Fruit fly (Drosophila melanogaster): Measurements from ENCODE around the gene CG11696.

The CG11696 gene

DNA sequence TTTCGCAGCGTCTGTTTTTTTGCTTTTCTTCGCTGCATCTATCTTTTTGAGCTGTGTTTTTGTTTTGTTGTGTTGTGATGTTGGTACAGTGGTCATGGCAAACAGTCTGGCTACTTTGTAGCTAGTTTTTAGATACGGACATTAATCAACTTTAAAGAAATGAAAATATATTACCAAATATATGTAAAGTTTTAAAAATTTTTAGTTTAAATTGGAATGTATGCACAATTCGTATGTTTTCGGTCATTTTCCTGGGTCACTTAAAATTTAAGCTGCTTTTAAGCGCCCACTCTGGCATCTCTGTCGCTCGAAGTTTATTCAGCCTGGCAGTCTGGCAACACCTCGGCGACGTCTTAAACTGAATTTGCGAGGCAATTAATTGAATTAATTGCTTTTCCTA, 3.0 kb downstream of the CG11696 start, which contains the start of gene CG11695 (continued):
- TF ChIP-seq Dek (tag; optimal IDR thresholded peaks at IDR 0.05) (peak; percentile 64), scrt (GFP tag; optimal IDR thresholded peaks at IDR 0.05) (no peak), MBD-R2 (GFP tag; IDR thresholded peaks at IDR 0.05) (peak; percentile 94), ind (GFP tag; optimal IDR thresholded peaks at IDR 0.05) (peak; percentile 68), Sry-β (GFP tag; optimal IDR thresholded peaks at IDR 0.05) (peak; percentile 95), ase (GFP tag; IDR thresholded peaks at IDR 0.05) (no peak), fd102C (GFP tag; optimal IDR thresholded peaks at IDR 0.05) (no peak), Hr78 (GFP tag; optimal IDR thresholded peaks at IDR 0.05) (no peak), CG9876 (GFP tag; optimal IDR thresholded peaks at IDR 0.05) (peak; percentile 0), CG17328 (GFP tag; IDR thresholded peaks at IDR 0.05) (0 out of 2 replicates have a peak, but pooled peaks have one; percentile 42), CG17829 (tag; optimal IDR thresholded peaks at IDR 0.05) (peak; percentile 68), CG11085 (GFP tag; IDR thresholded peaks at IDR 0.05) (no peak), tin (GFP tag; optimal IDR thresholded peaks at IDR 0.05) (peak; percentile 50), zfh2 (GFP tag; optimal IDR thresholded peaks at IDR 0.05) (peak; percentile 69), Asciz (GFP tag; optimal IDR thresholded peaks at IDR 0.05) (no peak), fu2 (GFP tag; optimal IDR thresholded peaks at IDR 0.05) (peak; percentile 26), CG6791 (GFP tag; IDR thresholded peaks at IDR 0.05; ENCODE audit: partially characterized antibody) (no peak), Dref (GFP tag; IDR thresholded peaks at IDR 0.05) (no peak), fd96Cb (tag; optimal IDR thresholded peaks at IDR 0.05) (peak; percentile 49), CG3163 (GFP tag; optimal IDR thresholded peaks at IDR 0.05) (no peak), Myb (GFP tag; optimal IDR thresholded peaks at IDR 0.05) (peak; percentile 16), Ada2b (GFP tag; IDR thresholded peaks at IDR 0.05) (peak; percentile 65), CG11456 (GFP tag; IDR thresholded peaks at IDR 0.05) (peak; percentile 59; the same call in 1 of the 3 replicates), ftz-f1 (GFP tag; optimal IDR thresholded peaks at IDR 0.05) (no peak), CG6813 (GFP tag; optimal IDR thresholded peaks at IDR 0.05) (no peak), Hsf (GFP tag; optimal IDR thresholded peaks at IDR 0.05) (peak; percentile 67), lola (GFP tag; optimal IDR thresholded peaks at IDR 0.05) (peak in 1 of 3 experiments; percentile 58), usp (GFP tag; optimal IDR thresholded peaks at IDR 0.05) (no peak), CG5245 (GFP tag; optimal IDR thresholded peaks at IDR 0.05) (peak; percentile 30), CG1832 (GFP tag; optimal IDR thresholded peaks at IDR 0.05) (no peak), CG17359 (tag; optimal IDR thresholded peaks at IDR 0.05) (peak; percentile 45), CG13894 (tag; optimal IDR thresholded peaks at IDR 0.05) (peak; percentile 80), mam (GFP tag; optimal IDR thresholded peaks at IDR 0.05) (peak; percentile 61), CG12391 (tag; optimal IDR thresholded peaks at IDR 0.05) (peak; percentile 81), MTF-1 (GFP tag; optimal IDR thresholded peaks at IDR 0.05; ENCODE audit: borderline replicate concordance) (no peak), pita (GFP tag; optimal IDR thresholded peaks at IDR 0.05) (no peak), Nf-YA (GFP tag; IDR thresholded peaks at IDR 0.05) (no peak), CG16813 (GFP tag; IDR thresholded peaks at IDR 0.05; ENCODE audit: partially characterized antibody) (no peak), Max (GFP tag; optimal IDR thresholded peaks at IDR 0.05) (peak; percentile 55), pum (GFP tag; optimal IDR thresholded peaks at IDR 0.05) (peak; percentile 40), gcm (GFP tag; optimal IDR thresholded peaks at IDR 0.05) (peak; percentile 34), CG13775 (GFP tag; optimal IDR thresholded peaks at IDR 0.05) (peak; percentile 65), CG6689 (GFP tag; IDR thresholded peaks at IDR 0.05) (peak; percentile 72), Pdp1 (GFP tag; optimal IDR thresholded peaks at IDR 0.05) (peak; percentile 35 to 47), CG8359 (GFP tag; optimal IDR thresholded peaks at IDR 0.05; ENCODE audit: borderline replicate concordance) (no peak), pzg (GFP tag; optimal IDR thresholded peaks at IDR 0.05) (peak; percentile 48), dysf (GFP tag; IDR thresholded peaks at IDR 0.05) (peak; percentile 76), phol (tag; optimal IDR thresholded peaks at IDR 0.05) (peak; percentile 78), Fer3 (tag; optimal IDR thresholded peaks at IDR 0.05) (peak; percentile 72), yki (optimal IDR thresholded peaks at IDR 0.05) (no peak)

Measured in whole organism, embryonic.